Worm (Caenorhabditis elegans): ENCODE data around the gene nep-4.
A peak's percentile ranks its signal among the peaks of the same experiment; 100 is the strongest.
"Not testable (repeated sequence)": the region's sequence is repeated elsewhere in the genome, so short reads cannot be mapped to it uniquely, and the experiment has no call there.

The nep-4 gene

ce11 chrX:6875273-6875672, 12.0 kb upstream of the nep-4 start (continued):
- no peak for TF ChIP-seq egl-27 (tag; optimal IDR thresholded peaks at IDR 0.05)
- TF ChIP-seq dve-1 (tag; optimal IDR thresholded peaks at IDR 0.05; ENCODE audit: insufficient read depth): no peak
- TF ChIP-seq snpc-4 (tag; optimal IDR thresholded peaks at IDR 0.05): no peak
- TF ChIP-seq daf-12 (tag; optimal IDR thresholded peaks at IDR 0.05): no peak

ce11 chrX:6874723-6875122, 11.5 kb upstream of the nep-4 start, which contains the start of gene F41C6.4:
F41C6.4 (minus strand) TSS chrX:6874823.
- TF ChIP-seq vab-7 (GFP tag; IDR thresholded peaks at IDR 0.05) (no peak), lin-29 (GFP tag; IDR thresholded peaks at IDR 0.05) (no peak), lin-15B (tag; optimal IDR thresholded peaks at IDR 0.05) (no peak), hif-1 (tag; optimal IDR thresholded peaks at IDR 0.05) (no peak), lir-3 (tag; optimal IDR thresholded peaks at IDR 0.05) (no peak), D1046.2 (GFP tag; IDR thresholded peaks at IDR 0.05) (no peak), nhr-25 (tag; optimal IDR thresholded peaks at IDR 0.05; ENCODE audit: borderline replicate concordance, insufficient read depth) (no peak), dve-1 (tag; optimal IDR thresholded peaks at IDR 0.05; ENCODE audit: insufficient read depth) (no peak), F49E8.2 (tag; optimal IDR thresholded peaks at IDR 0.05; ENCODE audit: borderline replicate concordance) (no peak), unc-130 (GFP tag; optimal IDR thresholded peaks at IDR 0.05) (no peak), nhr-11 (tag; optimal IDR thresholded peaks at IDR 0.05) (no peak), pha-4 (GFP tag; IDR thresholded peaks at IDR 0.05) (no peak), pha-4 (tag; optimal IDR thresholded peaks at IDR 0.05) (no peak), Y105C5A.15 (GFP tag; IDR thresholded peaks at IDR 0.05) (no peak)

- TF ChIP-seq mdt-29 (GFP tag; IDR thresholded peaks at IDR 0.05); ZK337.2 (GFP tag; IDR thresholded peaks at IDR 0.05); daf-12 (tag; optimal IDR thresholded peaks at IDR 0.05): not testable (repeated sequence)
Observed at ce11 chrX:6868669-6869068, 5.4 kb upstream of the nep-4 start, which contains the start of gene C53B7.6. C53B7.6 (minus strand) TSS chrX:6868769.

ce11 chrX:6867707-6868106, 4.5 kb upstream of the nep-4 start:
- TF ChIP-seq hif-1 (tag; optimal IDR thresholded peaks at IDR 0.05) (peak; percentile 10 to 35), T26A8.4 (GFP tag; IDR thresholded peaks at IDR 0.05) (peak; percentile 85), daf-16 (GFP tag; optimal IDR thresholded peaks at IDR 0.05) (peak; percentile 73 to 96), daf-16 (tag; optimal IDR thresholded peaks at IDR 0.05) (peak; percentile 82), snpc-1.2 (GFP tag; IDR thresholded peaks at IDR 0.05) (peak; percentile 95), ceh-82 (tag; optimal IDR thresholded peaks at IDR 0.05) (no peak), zfp-3 (GFP tag; conservative IDR thresholded peaks at IDR 0.05) (peak; percentile 25; the same call in 1 of the 2 replicates), dve-1 (tag; optimal IDR thresholded peaks at IDR 0.05; ENCODE audit: insufficient read depth) (peak; percentile 72), spr-3 (GFP tag; optimal IDR thresholded peaks at IDR 0.05) (peak; percentile 67), ceh-44 (GFP tag; IDR thresholded peaks at IDR 0.05) (peak; percentile 70; the same call in 1 of the 2 replicates), egl-43 (GFP tag; IDR thresholded peaks at IDR 0.05) (peak; percentile 96), T20F7.1 (GFP tag; optimal IDR thresholded peaks at IDR 0.05) (peak; percentile 60), Y48G9A.11 (GFP tag; IDR thresholded peaks at IDR 0.05) (peak; percentile 73), nhr-10 (tag; optimal IDR thresholded peaks at IDR 0.05) (no peak), lsy-2 (tag; optimal IDR thresholded peaks at IDR 0.05) (no peak), pqm-1 (tag; optimal IDR thresholded peaks at IDR 0.05) (no peak), aly-2 (tag; optimal IDR thresholded peaks at IDR 0.05) (no peak), tra-1 (GFP tag; IDR thresholded peaks at IDR 0.05) (peak; percentile 72), egl-27 (tag; optimal IDR thresholded peaks at IDR 0.05) (no peak), rbr-2 (tag; optimal IDR thresholded peaks at IDR 0.05) (peak; percentile 73), F44E2.7 (GFP tag; IDR thresholded peaks at IDR 0.05) (peak; percentile 81; the same call in 1 of the 2 replicates), sdz-12 (GFP tag; optimal IDR thresholded peaks at IDR 0.05) (no peak), daf-19 (GFP tag; conservative IDR thresholded peaks at IDR 0.05) (peak; percentile 89), hlh-30 (tag; optimal IDR thresholded peaks at IDR 0.05; ENCODE audit: insufficient read depth) (peak; percentile 62), hlh-11 (tag; optimal IDR thresholded peaks at IDR 0.05) (peak; percentile 68), spr-1 (tag; optimal IDR thresholded peaks at IDR 0.05) (peak; percentile 75), Y75B8A.6 (GFP tag; IDR thresholded peaks at IDR 0.05) (peak; percentile 79; the same call in 1 of the 2 replicates), dpl-1 (GFP tag; optimal IDR thresholded peaks at IDR 0.05) (no peak), unc-62 (GFP tag; optimal IDR thresholded peaks at IDR 0.05 in 1 of 2) (peak in 1 of 2 experiments; percentile 53), unc-62 (tag; optimal IDR thresholded peaks at IDR 0.05) (no peak)

Data from whole organism, L4 larva.